Fruit fly (Drosophila melanogaster) whole organism, embryonic: ENCODE results near the gene CG7294.

Source experiments
- CG1024 ChIP-seq: fragments of 200-800 bp; sonication (Bioruptor generic); IDR thresholded peaks from 2 replicates; pipeline ENCODE4 v1.3.6; 2022; ENCODE audit warnings: missing biosample characterization, missing genetic modification characterization
- CG10267 ChIP-seq: fragments of 200-800 bp; sonication (Bioruptor generic); optimal IDR thresholded peaks from 2 replicates; lab custom pipeline; 2018; ENCODE audit warnings: missing biosample characterization, mild to moderate bottlenecking, missing genetic modification characterization, moderate library complexity
- CG11456 ChIP-seq: fragments of 200-800 bp; sonication (Bioruptor generic); IDR thresholded peaks from 3 replicates; pipeline ENCODE4 v1.3.6; 2022; ENCODE audit warnings: missing biosample characterization, missing genetic modification characterization
- CG12391 ChIP-seq: fragments of 200-800 bp; sonication (Bioruptor generic); optimal IDR thresholded peaks from 3 replicates; lab custom pipeline; 2018; ENCODE audit warnings: missing biosample characterization, mild to moderate bottlenecking, missing genetic modification characterization, moderate library complexity
- CG12659 ChIP-seq: fragments of 200-800 bp; sonication (Bioruptor generic); optimal IDR thresholded peaks from 3 replicates; lab custom pipeline; 2017; ENCODE audit warnings: mild to moderate bottlenecking, missing biosample characterization, missing genetic modification reagents, missing genetic modification characterization
- CG15269 ChIP-seq: fragments of 200-800 bp; sonication (Bioruptor generic); optimal IDR thresholded peaks from 2 replicates; lab custom pipeline; 2018; ENCODE audit warnings: missing biosample characterization, mild to moderate bottlenecking, missing genetic modification characterization, moderate library complexity
- CG1603 ChIP-seq: fragments of 200-800 bp; sonication (Bioruptor generic); optimal IDR thresholded peaks from 2 replicates; lab custom pipeline; 2019; ENCODE audit warnings: missing biosample characterization, mild to moderate bottlenecking, missing genetic modification characterization, moderate library complexity
- CG16779 ChIP-seq: fragments of 200-800 bp; sonication (Bioruptor generic); IDR thresholded peaks from 2 replicates; pipeline ENCODE4 v1.3.6; 2022; ENCODE audit warnings: missing biosample characterization, missing genetic modification characterization
- CG17802 ChIP-seq: fragments of 200-800 bp; sonication (Bioruptor generic); optimal IDR thresholded peaks from 2 replicates; lab custom pipeline; 2018; ENCODE audit warnings: missing biosample characterization, mild to moderate bottlenecking, missing genetic modification characterization, moderate library complexity
- CG17829 ChIP-seq: fragments of 200-800 bp; optimal IDR thresholded peaks from 2 replicates; lab custom pipeline; 2019; ENCODE audit warnings: missing biosample characterization, mild to moderate bottlenecking, missing genetic modification characterization, moderate library complexity
- CG18262 ChIP-seq: fragments of 200-800 bp; optimal IDR thresholded peaks from 3 replicates; lab custom pipeline; 2019; ENCODE audit warnings: missing biosample characterization, mild to moderate bottlenecking, missing genetic modification characterization, moderate library complexity
- CG18764 ChIP-seq: fragments of 200-800 bp; sonication (Bioruptor generic); optimal IDR thresholded peaks from 3 replicates; lab custom pipeline; 2016; ENCODE audit warnings: missing biosample characterization, missing genetic modification characterization
- CG3065 ChIP-seq: fragments of 200-800 bp; sonication (Bioruptor generic); optimal IDR thresholded peaks from 2 replicates; lab custom pipeline; 2016; ENCODE audit warnings: missing biosample characterization, missing genetic modification characterization
- CG3847 ChIP-seq: fragments of 200-800 bp; sonication (Bioruptor generic); IDR thresholded peaks from 2 replicates; pipeline ENCODE4 v1.3.6; 2022; ENCODE audit warnings: missing biosample characterization, missing genetic modification characterization
- CG4617 ChIP-seq: fragments of 200-800 bp; sonication (Bioruptor generic); optimal IDR thresholded peaks from 3 replicates; lab custom pipeline; 2016; ENCODE audit warnings: missing biosample characterization, missing genetic modification characterization, borderline replicate concordance
- CG4820 ChIP-seq: fragments of 200-800 bp; sonication (Bioruptor generic); optimal IDR thresholded peaks from 3 replicates; lab custom pipeline; 2016; ENCODE audit warnings: missing biosample characterization, missing genetic modification characterization
- CG5953 ChIP-seq: fragments of 200-800 bp; sonication (Bioruptor generic); IDR thresholded peaks from 2 replicates; pipeline ENCODE4 v1.3.6; 2022; ENCODE audit warnings: missing biosample characterization, missing genetic modification characterization
- CG7372 ChIP-seq: fragments of 200-800 bp; sonication (Bioruptor generic); IDR thresholded peaks from 2 replicates; pipeline ENCODE4 v1.3.6; 2022; ENCODE audit warnings: missing biosample characterization, missing genetic modification characterization
- CG9609 ChIP-seq: fragments of 200-800 bp; sonication (Bioruptor generic); optimal IDR thresholded peaks from 3 replicates; lab custom pipeline; 2016; ENCODE audit warnings: missing biosample characterization, missing genetic modification characterization
- CG9817 ChIP-seq: fragments of 200-800 bp; sonication (Bioruptor generic); optimal IDR thresholded peaks from 2 replicates; lab custom pipeline; 2018; ENCODE audit warnings: missing biosample characterization, mild to moderate bottlenecking, missing genetic modification characterization, moderate library complexity
- E2f1 ChIP-seq: fragments of 200-800 bp; sonication (Bioruptor generic); IDR thresholded peaks from 2 replicates; pipeline ENCODE4 v1.3.6; 2022; ENCODE audit warnings: missing biosample characterization, missing genetic modification characterization
- MBD-R2 ChIP-seq: fragments of 200-800 bp; sonication (Bioruptor generic); IDR thresholded peaks from 2 replicates; pipeline ENCODE4 v1.3.6; 2022; ENCODE audit warnings: missing biosample characterization, missing genetic modification characterization
- Opbp ChIP-seq: fragments of 200-800 bp; sonication (Bioruptor generic); IDR thresholded peaks from 3 replicates; pipeline ENCODE4 v1.3.6; 2022; ENCODE audit warnings: missing biosample characterization, missing genetic modification characterization; ENCODE audit not compliant: partially characterized antibody
- Ptx1 ChIP-seq: fragments of 200-800 bp; sonication (Bioruptor generic); IDR thresholded peaks from 2 replicates; pipeline ENCODE4 v1.3.6; 2022; ENCODE audit warnings: missing biosample characterization, missing genetic modification characterization
- Sox102F ChIP-seq: fragments of 200-800 bp; sonication (Bioruptor generic); optimal IDR thresholded peaks from 2 replicates; lab custom pipeline; 2018; ENCODE audit warnings: missing biosample characterization, mild to moderate bottlenecking, missing genetic modification characterization, moderate library complexity
- Taf1 ChIP-seq: fragments of 200-800 bp; sonication (Bioruptor generic); IDR thresholded peaks from 2 replicates; pipeline ENCODE4 v1.3.6; 2022; ENCODE audit warnings: missing biosample characterization, missing genetic modification characterization
- YL-1 ChIP-seq: fragments of 200-800 bp; sonication (Bioruptor generic); optimal IDR thresholded peaks from 3 replicates; lab custom pipeline; 2017; ENCODE audit warnings: missing biosample characterization, mild to moderate bottlenecking, missing genetic modification characterization
- amos ChIP-seq: fragments of 200-800 bp; sonication (Bioruptor generic); IDR thresholded peaks from 2 replicates; pipeline ENCODE4 v1.3.6; 2022; ENCODE audit warnings: missing biosample characterization, missing genetic modification characterization; ENCODE audit not compliant: partially characterized antibody
- bcd ChIP-seq: fragments of 200-800 bp; sonication (Bioruptor generic); optimal IDR thresholded peaks from 2 replicates; lab custom pipeline; 2017; ENCODE audit warnings: missing biosample characterization, mild to moderate bottlenecking, missing genetic modification characterization
- chif ChIP-seq, 2 experiments: fragments of 200-800 bp; sonication (Bioruptor generic); optimal IDR thresholded peaks; 3 replicates each; lab custom pipeline; 2016; ENCODE audit warnings: missing biosample characterization in 2 of 2, missing genetic modification characterization in 2 of 2
- dm ChIP-seq: fragments of 200-800 bp; sonication (Bioruptor generic); optimal IDR thresholded peaks from 3 replicates; lab custom pipeline; 2016; ENCODE audit warnings: missing biosample characterization, missing genetic modification characterization
- fd96Cb ChIP-seq: fragments of 200-800 bp; sonication (Bioruptor generic); optimal IDR thresholded peaks from 2 replicates; lab custom pipeline; 2018; ENCODE audit warnings: missing biosample characterization, mild to moderate bottlenecking, missing genetic modification characterization, moderate library complexity
- gce ChIP-seq: fragments of 200-800 bp; sonication (Bioruptor generic); IDR thresholded peaks from 3 replicates; pipeline ENCODE4 v1.3.6; 2022; ENCODE audit warnings: missing biosample characterization, missing genetic modification characterization
- gem ChIP-seq: fragments of 200-800 bp; sonication (Bioruptor generic); optimal IDR thresholded peaks from 2 replicates; lab custom pipeline; 2019; ENCODE audit warnings: missing biosample characterization, mild to moderate bottlenecking, missing genetic modification characterization, moderate library complexity
- grau ChIP-seq: fragments of 200-800 bp; optimal IDR thresholded peaks from 3 replicates; lab custom pipeline; 2019; ENCODE audit warnings: missing biosample characterization, mild to moderate bottlenecking, missing genetic modification characterization, moderate library complexity
- h ChIP-seq: fragments of >200 bp; optimal IDR thresholded peaks from 2 replicates; lab custom pipeline; 2017
- her ChIP-seq: fragments of 200-800 bp; sonication (Bioruptor generic); optimal IDR thresholded peaks from 2 replicates; lab custom pipeline; 2016; ENCODE audit warnings: missing biosample characterization, missing genetic modification characterization
- lilli ChIP-seq: fragments of 200-800 bp; sonication (Bioruptor generic); optimal IDR thresholded peaks from 3 replicates; lab custom pipeline; 2016; ENCODE audit warnings: missing biosample characterization, missing genetic modification characterization
- lmd ChIP-seq: fragments of 200-800 bp; sonication (Bioruptor generic); IDR thresholded peaks from 2 replicates; pipeline ENCODE4 v1.3.6; 2022; ENCODE audit warnings: missing biosample characterization, missing genetic modification characterization
- lola ChIP-seq, 3 experiments: fragments of >200 bp in 2 of 3; fragments of 200-800 bp in 1 of 3; sonication (Bioruptor generic) in 1 of 3; optimal IDR thresholded peaks; 2 replicates each; lab custom pipeline; 2017 to 2019; ENCODE audit warnings: missing biosample characterization in 3 of 3, missing genetic modification characterization in 3 of 3, mild to moderate bottlenecking in 1 of 3, moderate library complexity in 1 of 3
- lov ChIP-seq, 2 experiments: fragments of 200-800 bp in 1 of 2; fragments of >200 bp in 1 of 2; sonication (Bioruptor generic) in 1 of 2; IDR thresholded peaks in 1 of 2; optimal IDR thresholded peaks in 1 of 2; 2 replicates in 1 of 2; 3 replicates in 1 of 2; pipeline versions ENCODE4 v1.3.6 to Lab custom; 2017 to 2022; ENCODE audit warnings: missing biosample characterization in 1 of 2, missing genetic modification characterization in 1 of 2
- nerfin-1 ChIP-seq: fragments of 200-800 bp; sonication (Bioruptor generic); optimal IDR thresholded peaks from 3 replicates; lab custom pipeline; 2019; ENCODE audit warnings: missing biosample characterization, mild to moderate bottlenecking, missing genetic modification characterization, moderate library complexity
- nmo ChIP-seq: fragments of 200-800 bp; sonication (Bioruptor generic); optimal IDR thresholded peaks from 2 replicates; lab custom pipeline; 2018; ENCODE audit warnings: missing biosample characterization, mild to moderate bottlenecking, missing genetic modification characterization, moderate library complexity
- pnt ChIP-seq: fragments of 200-800 bp; sonication (Bioruptor generic); optimal IDR thresholded peaks from 3 replicates; lab custom pipeline; 2016; ENCODE audit warnings: missing biosample characterization, missing genetic modification characterization
- sens ChIP-seq: fragments of 200-800 bp; sonication (Bioruptor generic); peaks from one replicate; lab custom pipeline; 2016; ENCODE audit warnings: missing biosample characterization, missing genetic modification characterization
- shn ChIP-seq: fragments of 200-800 bp; sonication (Bioruptor generic); optimal IDR thresholded peaks from 3 replicates; lab custom pipeline; 2016; ENCODE audit warnings: missing biosample characterization, missing genetic modification characterization
- slbo ChIP-seq: fragments of 200-800 bp; sonication (Bioruptor generic); IDR thresholded peaks from 2 replicates; pipeline ENCODE4 v1.3.6; 2022; ENCODE audit warnings: missing biosample characterization, missing genetic modification characterization
- stwl ChIP-seq: fragments of 200-800 bp; sonication (Bioruptor generic); optimal IDR thresholded peaks from 3 replicates; lab custom pipeline; 2018; ENCODE audit warnings: missing biosample characterization, mild to moderate bottlenecking, missing genetic modification characterization, moderate library complexity
- ttk ChIP-seq: fragments of 200-800 bp; sonication (Bioruptor generic); IDR thresholded peaks from 2 replicates; pipeline ENCODE4 v2.1.2; 2022; ENCODE audit warnings: missing biosample characterization, missing genetic modification characterization
- zfh2 ChIP-seq: fragments of 200-800 bp; sonication (Bioruptor generic); optimal IDR thresholded peaks from 2 replicates; lab custom pipeline; 2016; ENCODE audit warnings: missing biosample characterization, missing genetic modification characterization

The CG7294 gene

DNA sequence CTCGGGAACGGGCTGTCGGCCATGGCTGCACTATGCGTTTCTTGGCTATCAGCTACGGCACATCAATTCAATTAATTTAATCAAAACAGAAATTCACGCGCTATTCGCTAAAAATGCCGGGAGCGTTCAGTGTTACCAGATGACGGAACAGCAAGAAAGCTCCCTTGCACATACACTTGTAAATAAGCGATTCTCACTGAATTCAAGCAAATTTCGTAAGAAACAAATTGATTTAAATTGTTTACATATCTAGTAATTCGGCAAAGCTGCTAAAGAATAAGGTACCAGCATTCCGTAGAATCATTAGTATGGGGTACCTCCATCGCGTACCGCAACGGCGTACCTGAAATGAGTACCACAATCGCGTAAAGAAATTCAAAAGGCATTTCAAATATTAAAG lies 46.9 kb upstream of the CG7294 start, which contains the start of gene Nup107 (continued):
- TF ChIP-seq zfh2 (GFP tag; lab: Kevin White, UChicago) (no peak), gem (tag; lab: Kevin White, UChicago) (peak; percentile 54), ttk (GFP tag; lab: Robert Waterston, UW) (no peak), CG17829 (tag; lab: Kevin White, UChicago) (peak; percentile 40), grau (tag; lab: Kevin White, UChicago) (peak; percentile 40), CG15269 (tag; lab: Kevin White, UChicago) (no peak), CG4617 (GFP tag; lab: Kevin White, UChicago) (peak; percentile 22), E2f1 (0 out of 2 replicates have a peak, but pooled peaks have one; percentile 32), CG9817 (tag; lab: Kevin White, UChicago) (peak; percentile 37), fd96Cb (tag; lab: Kevin White, UChicago) (peak; percentile 7), MBD-R2 (GFP tag; lab: Robert Waterston, UW) (peak; percentile 85), lmd (GFP tag; lab: Robert Waterston, UW) (peak; percentile 5; the same call in 1 of the 2 replicates), CG18262 (tag; lab: Kevin White, UChicago) (no peak), CG16779 (GFP tag; lab: Robert Waterston, UW) (no peak), Sox102F (GFP tag; lab: Kevin White, UChicago) (peak; percentile 11), YL-1 (GFP tag; lab: Kevin White, UChicago) (peak; percentile 11), CG3847 (GFP tag; lab: Robert Waterston, UW) (0 out of 2 replicates have a peak, but pooled peaks have one; percentile 25), amos (GFP tag; lab: Robert Waterston, UW) (peak; percentile 28; the same call in 1 of the 2 replicates), Ptx1 (GFP tag; lab: Robert Waterston, UW) (no peak), lilli (GFP tag; lab: Kevin White, UChicago) (peak; percentile 21), sens (GFP tag; lab: Kevin White, UChicago) (peak; percentile 84), CG7372 (GFP tag; lab: Robert Waterston, UW) (no peak), CG3065 (GFP tag; lab: Kevin White, UChicago) (peak; percentile 3), CG11456 (0 out of 3 replicates have a peak, but pooled peaks have one; percentile 27), CG9609 (GFP tag; lab: Kevin White, UChicago) (peak; percentile 4), dm (peak; percentile 46), CG4820 (GFP tag; lab: Kevin White, UChicago) (peak; percentile 9), CG1603 (peak; percentile 81), pnt (GFP tag; lab: Kevin White, UChicago) (peak; percentile 8), CG12659 (GFP tag; lab: Kevin White, UChicago) (peak; percentile 14), slbo (GFP tag; lab: Robert Waterston, UW) (peak; percentile 54; the same call in 1 of the 2 replicates), CG1024 (GFP tag; lab: Robert Waterston, UW) (peak; percentile 58; the same call in 1 of the 2 replicates), CG18764 (peak; percentile 37), nmo (GFP tag; lab: Kevin White, UChicago) (peak; percentile 52), h (lab: Kevin White, UChicago) (no peak), shn (GFP tag; lab: Kevin White, UChicago) (peak; percentile 30), chif (GFP tag; optimal IDR thresholded peaks at IDR 0.05; lab: Kevin White, UChicago) (peak in 1 of 2 experiments; percentile 34), Taf1 (GFP tag; lab: Robert Waterston, UW) (no peak), CG17802 (peak; percentile 79), CG10267 (tag; lab: Kevin White, UChicago) (peak; percentile 25), CG5953 (GFP tag; lab: Robert Waterston, UW) (no peak), Opbp (GFP tag; lab: Robert Waterston, UW) (0 out of 3 replicates have a peak, but pooled peaks have one; percentile 39), stwl (peak; percentile 29), lov (optimal IDR thresholded peaks at IDR 0.05; lab: Kevin White, UChicago) (no peak), lov (GFP tag; IDR thresholded peaks at IDR 0.05; lab: Robert Waterston, UW) (no peak), CG12391 (tag; lab: Kevin White, UChicago) (peak; percentile 32), bcd (peak; percentile 2), nerfin-1 (tag; lab: Kevin White, UChicago) (peak; percentile 18), lola (GFP tag; optimal IDR thresholded peaks at IDR 0.05; lab: Kevin White, UChicago) (peak in 1 of 3 experiments; percentile 2), her (GFP tag; lab: Kevin White, UChicago) (peak; percentile 8), gce (GFP tag; lab: Robert Waterston, UW) (no peak)
